Fruit fly (Drosophila melanogaster) whole organism, embryonic: ENCODE measurements around the gene PpV.
A peak's percentile ranks its signal among the peaks of the same experiment; 100 is the strongest.

Source experiments
- ATbp ChIP-seq: fragments of 200-800 bp; sonication (Bioruptor generic); optimal IDR thresholded peaks from 2 replicates; lab custom pipeline; 2017; ENCODE audit warnings: missing biosample characterization, mild to moderate bottlenecking, missing genetic modification characterization, missing genetic modification reagents
- Asciz ChIP-seq: fragments of 200-800 bp; sonication (Bioruptor generic); optimal IDR thresholded peaks from 2 replicates; lab custom pipeline; 2017; ENCODE audit warnings: missing biosample characterization, mild to moderate bottlenecking, missing genetic modification characterization, missing genetic modification reagents
- Atf3 ChIP-seq: fragments of 200-800 bp; sonication (Bioruptor generic); optimal IDR thresholded peaks from 3 replicates; lab custom pipeline; 2016; ENCODE audit warnings: missing biosample characterization, missing genetic modification characterization
- CG1024 ChIP-seq: fragments of 200-800 bp; sonication (Bioruptor generic); IDR thresholded peaks from 2 replicates; pipeline ENCODE4 v1.3.6; 2022; ENCODE audit warnings: missing biosample characterization, missing genetic modification characterization
- CG10431 ChIP-seq: fragments of 200-800 bp; sonication (Bioruptor generic); optimal IDR thresholded peaks from 3 replicates; lab custom pipeline; 2018; ENCODE audit warnings: missing biosample characterization, mild to moderate bottlenecking, missing genetic modification characterization
- CG12236 ChIP-seq: fragments of 200-800 bp; sonication (Bioruptor generic); optimal IDR thresholded peaks from 2 replicates; lab custom pipeline; 2016; ENCODE audit warnings: missing biosample characterization, missing genetic modification characterization
- CG12391 ChIP-seq: fragments of 200-800 bp; sonication (Bioruptor generic); optimal IDR thresholded peaks from 3 replicates; lab custom pipeline; 2018; ENCODE audit warnings: missing biosample characterization, mild to moderate bottlenecking, missing genetic modification characterization, moderate library complexity
- CG12769 ChIP-seq: fragments of 200-800 bp; sonication (Bioruptor generic); optimal IDR thresholded peaks from 2 replicates; lab custom pipeline; 2019; ENCODE audit warnings: missing biosample characterization, mild to moderate bottlenecking, missing genetic modification characterization, moderate library complexity
- CG13123 ChIP-seq: fragments of 200-800 bp; sonication (Bioruptor generic); optimal IDR thresholded peaks from 2 replicates; lab custom pipeline; 2016; ENCODE audit warnings: missing biosample characterization, missing genetic modification characterization
- CG14441 ChIP-seq: fragments of 200-800 bp; sonication (Bioruptor generic); IDR thresholded peaks from 2 replicates; pipeline ENCODE4 v1.3.6; 2022; ENCODE audit warnings: missing biosample characterization, missing genetic modification characterization
- CG14667 ChIP-seq: fragments of 200-800 bp; sonication (Bioruptor generic); IDR thresholded peaks from 2 replicates; pipeline ENCODE4 v1.3.6; 2022; ENCODE audit warnings: missing biosample characterization, missing genetic modification characterization
- CG15479 ChIP-seq: fragments of 200-800 bp; sonication (Bioruptor generic); optimal IDR thresholded peaks from 3 replicates; lab custom pipeline; 2019; ENCODE audit warnings: missing biosample characterization, mild to moderate bottlenecking, missing genetic modification characterization, moderate library complexity
- CG1603 ChIP-seq: fragments of 200-800 bp; sonication (Bioruptor generic); optimal IDR thresholded peaks from 2 replicates; lab custom pipeline; 2019; ENCODE audit warnings: missing biosample characterization, mild to moderate bottlenecking, missing genetic modification characterization, moderate library complexity
- CG16813 ChIP-seq: fragments of 200-800 bp; sonication (Bioruptor generic); IDR thresholded peaks from 3 replicates; pipeline ENCODE4 v1.3.6; 2022; ENCODE audit warnings: missing biosample characterization, missing genetic modification characterization; ENCODE audit not compliant: partially characterized antibody
- CG16863 ChIP-seq: fragments of 200-800 bp; sonication (Bioruptor generic); optimal IDR thresholded peaks from 3 replicates; lab custom pipeline; 2016; ENCODE audit warnings: missing biosample characterization, missing genetic modification characterization
- CG1832 ChIP-seq: fragments of 200-800 bp; sonication (Bioruptor generic); optimal IDR thresholded peaks from 2 replicates; lab custom pipeline; 2017; ENCODE audit warnings: missing biosample characterization, mild to moderate bottlenecking, missing genetic modification characterization, inconsistent platforms
- CG4730 ChIP-seq: fragments of 200-800 bp; sonication (Bioruptor generic); IDR thresholded peaks from 2 replicates; pipeline ENCODE4 v1.3.6; 2022; ENCODE audit warnings: missing biosample characterization, missing genetic modification characterization
- CG5245 ChIP-seq: fragments of 200-800 bp; sonication (Bioruptor generic); optimal IDR thresholded peaks from 3 replicates; lab custom pipeline; 2016; ENCODE audit warnings: missing biosample characterization, missing genetic modification characterization
- CG6854 ChIP-seq: fragments of 200-800 bp; sonication (Bioruptor generic); optimal IDR thresholded peaks from 3 replicates; lab custom pipeline; 2017; ENCODE audit warnings: missing biosample characterization, mild to moderate bottlenecking, missing genetic modification characterization
- CG9876 ChIP-seq: fragments of 200-800 bp; sonication (Bioruptor generic); optimal IDR thresholded peaks from 2 replicates; lab custom pipeline; 2016; ENCODE audit warnings: missing biosample characterization, missing genetic modification characterization
- CTCF ChIP-seq: fragments of 200-800 bp; sonication (Bioruptor generic); optimal IDR thresholded peaks from 2 replicates; lab custom pipeline; 2017; ENCODE audit warnings: missing biosample characterization, mild to moderate bottlenecking, missing genetic modification characterization, moderate library complexity
- Dfd ChIP-seq, 2 experiments: fragments of >200 bp; optimal IDR thresholded peaks; 2 replicates each; lab custom pipeline; 2017; ENCODE audit warnings: missing biosample characterization in 2 of 2, missing genetic modification characterization in 2 of 2
- E2f1 ChIP-seq: fragments of 200-800 bp; sonication (Bioruptor generic); IDR thresholded peaks from 2 replicates; pipeline ENCODE4 v1.3.6; 2022; ENCODE audit warnings: missing biosample characterization, missing genetic modification characterization
- HLH54F ChIP-seq: fragments of 200-800 bp; sonication (Bioruptor generic); optimal IDR thresholded peaks from 3 replicates; lab custom pipeline; 2016; ENCODE audit warnings: missing biosample characterization, missing genetic modification characterization
- MBD-R2 ChIP-seq: fragments of 200-800 bp; sonication (Bioruptor generic); IDR thresholded peaks from 2 replicates; pipeline ENCODE4 v1.3.6; 2022; ENCODE audit warnings: missing biosample characterization, missing genetic modification characterization
- Ravus ChIP-seq: fragments of 200-800 bp; sonication (Bioruptor generic); IDR thresholded peaks from 2 replicates; pipeline ENCODE4 v1.3.6; 2022; ENCODE audit warnings: missing biosample characterization, missing genetic modification characterization
- Sox100B ChIP-seq: fragments of 200-800 bp; sonication (Bioruptor generic); optimal IDR thresholded peaks from 3 replicates; lab custom pipeline; 2018; ENCODE audit warnings: missing biosample characterization, mild to moderate bottlenecking, missing genetic modification characterization
- Sry-β ChIP-seq: fragments of 200-800 bp; sonication (Bioruptor generic); optimal IDR thresholded peaks from 2 replicates; lab custom pipeline; 2018; ENCODE audit warnings: missing biosample characterization, mild to moderate bottlenecking, missing genetic modification characterization, moderate library complexity
- Stat92E ChIP-seq, 3 experiments: fragments of >200 bp in 2 of 3; fragments of 200-800 bp in 1 of 3; sonication (Bioruptor generic) in 1 of 3; optimal IDR thresholded peaks; 2 replicates each; lab custom pipeline; 2017 to 2019; ENCODE audit warnings: missing biosample characterization in 3 of 3, missing genetic modification characterization in 3 of 3, mild to moderate bottlenecking in 1 of 3, moderate library complexity in 1 of 3
- Xbp1 ChIP-seq: fragments of 200-800 bp; sonication (Bioruptor generic); optimal IDR thresholded peaks from 3 replicates; lab custom pipeline; 2016; ENCODE audit warnings: missing biosample characterization, mild to moderate bottlenecking, missing genetic modification characterization
- ac ChIP-seq: fragments of 200-800 bp; sonication (Bioruptor generic); optimal IDR thresholded peaks from 3 replicates; lab custom pipeline; 2017; ENCODE audit warnings: missing biosample characterization, mild to moderate bottlenecking, missing genetic modification characterization
- ap ChIP-seq: fragments of 200-800 bp; sonication (Bioruptor generic); IDR thresholded peaks from 2 replicates; pipeline ENCODE4 v1.3.6; 2022; ENCODE audit warnings: missing biosample characterization, missing genetic modification characterization
- croc ChIP-seq: fragments of 200-800 bp; sonication (Bioruptor generic); conservative IDR thresholded peaks from 3 replicates; pipeline ENCODE4 v1.3.6; 2022; ENCODE audit warnings: missing biosample characterization, missing genetic modification characterization
- dysf ChIP-seq: fragments of 200-800 bp; sonication (Bioruptor generic); IDR thresholded peaks from 3 replicates; pipeline ENCODE4 v1.3.6; 2022; ENCODE audit warnings: missing biosample characterization, missing genetic modification characterization
- esg ChIP-seq: fragments of 200-800 bp; sonication (Bioruptor generic); conservative IDR thresholded peaks from 2 replicates; pipeline ENCODE4 v1.3.6; 2022; ENCODE audit warnings: missing biosample characterization, missing genetic modification characterization
- hbn ChIP-seq: fragments of 200-800 bp; sonication (Bioruptor generic); IDR thresholded peaks from 2 replicates; pipeline ENCODE4 v1.3.6; 2022; ENCODE audit warnings: missing biosample characterization, missing genetic modification characterization; ENCODE audit not compliant: partially characterized antibody
- mam ChIP-seq: fragments of 200-800 bp; sonication (Bioruptor generic); optimal IDR thresholded peaks from 3 replicates; lab custom pipeline; 2016; ENCODE audit warnings: missing biosample characterization, missing genetic modification characterization
- nmo ChIP-seq: fragments of 200-800 bp; sonication (Bioruptor generic); optimal IDR thresholded peaks from 2 replicates; lab custom pipeline; 2018; ENCODE audit warnings: missing biosample characterization, mild to moderate bottlenecking, missing genetic modification characterization, moderate library complexity
- peb ChIP-seq: fragments of 200-800 bp; sonication (Bioruptor generic); IDR thresholded peaks from 2 replicates; pipeline ENCODE4 v1.3.6; 2022; ENCODE audit warnings: missing biosample characterization, missing genetic modification characterization
- pita ChIP-seq: fragments of 200-800 bp; sonication (Bioruptor generic); optimal IDR thresholded peaks from 2 replicates; lab custom pipeline; 2017; ENCODE audit warnings: missing biosample characterization, mild to moderate bottlenecking, missing genetic modification characterization
- psq ChIP-seq: fragments of 200-800 bp; sonication (Bioruptor generic); optimal IDR thresholded peaks from 2 replicates; lab custom pipeline; 2017; ENCODE audit warnings: missing biosample characterization, missing genetic modification characterization
- scrt ChIP-seq: fragments of 200-800 bp; sonication (Bioruptor generic); optimal IDR thresholded peaks from 2 replicates; lab custom pipeline; 2018; ENCODE audit warnings: missing biosample characterization, mild to moderate bottlenecking, missing genetic modification characterization, moderate library complexity
- sens ChIP-seq: fragments of 200-800 bp; sonication (Bioruptor generic); peaks from one replicate; lab custom pipeline; 2016; ENCODE audit warnings: missing biosample characterization, missing genetic modification characterization
- slbo ChIP-seq: fragments of 200-800 bp; sonication (Bioruptor generic); IDR thresholded peaks from 2 replicates; pipeline ENCODE4 v1.3.6; 2022; ENCODE audit warnings: missing biosample characterization, missing genetic modification characterization
- so ChIP-seq: fragments of 200-800 bp; sonication (Bioruptor generic); IDR thresholded peaks from 3 replicates; pipeline ENCODE4 v1.3.6; 2022; ENCODE audit warnings: missing biosample characterization, missing genetic modification characterization
- sr ChIP-seq: fragments of 200-800 bp; sonication (Bioruptor generic); IDR thresholded peaks from 3 replicates; pipeline ENCODE4 v1.3.6; 2022; ENCODE audit warnings: missing biosample characterization, missing genetic modification characterization
- twi ChIP-seq: fragments of 200-800 bp; optimal IDR thresholded peaks from 2 replicates; lab custom pipeline; 2019; ENCODE audit warnings: missing biosample characterization, mild to moderate bottlenecking, missing genetic modification characterization, moderate library complexity
- vnd ChIP-seq: fragments of 200-800 bp; sonication (Bioruptor generic); IDR thresholded peaks from 3 replicates; pipeline ENCODE4 v1.3.6; 2022; ENCODE audit warnings: missing biosample characterization, missing genetic modification characterization; ENCODE audit not compliant: partially characterized antibody

Gene PpV

DNA sequence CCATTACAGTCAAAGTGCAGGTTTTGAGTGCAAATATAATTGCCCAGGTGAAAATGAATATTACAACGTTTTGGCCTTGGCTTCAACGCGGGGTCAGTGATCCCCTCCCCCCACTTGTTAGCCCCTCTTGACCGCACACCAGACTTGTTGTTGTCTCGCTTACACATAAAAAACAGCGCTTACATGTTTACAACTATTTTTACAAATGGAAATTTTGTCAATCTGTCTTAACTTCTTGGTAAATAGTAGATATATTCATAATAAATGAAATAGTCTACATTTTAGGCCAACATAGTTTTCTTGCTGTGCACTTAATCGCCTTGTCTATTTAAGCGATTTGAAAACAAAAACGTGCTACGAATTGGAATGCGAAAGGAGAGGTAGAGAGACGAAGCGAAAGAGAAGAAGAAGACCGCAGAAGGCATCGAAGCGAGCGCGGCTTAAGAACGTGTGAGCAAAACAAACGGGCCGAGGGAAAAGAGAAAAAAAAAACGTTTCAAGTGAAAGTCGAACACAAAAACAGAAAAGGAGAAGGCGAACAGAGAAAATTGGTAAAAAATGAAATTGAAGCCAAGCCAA is 32.7 kb downstream of the PpV start (continued):
- TF ChIP-seq dysf (GFP tag; lab: Robert Waterston, UW) (peak; percentile 67), CG14667 (GFP tag; lab: Robert Waterston, UW) (peak; percentile 47; the same call in 1 of the 2 replicates)
- TF ChIP-seq, all 482 proteins: peak for 227

DNA sequence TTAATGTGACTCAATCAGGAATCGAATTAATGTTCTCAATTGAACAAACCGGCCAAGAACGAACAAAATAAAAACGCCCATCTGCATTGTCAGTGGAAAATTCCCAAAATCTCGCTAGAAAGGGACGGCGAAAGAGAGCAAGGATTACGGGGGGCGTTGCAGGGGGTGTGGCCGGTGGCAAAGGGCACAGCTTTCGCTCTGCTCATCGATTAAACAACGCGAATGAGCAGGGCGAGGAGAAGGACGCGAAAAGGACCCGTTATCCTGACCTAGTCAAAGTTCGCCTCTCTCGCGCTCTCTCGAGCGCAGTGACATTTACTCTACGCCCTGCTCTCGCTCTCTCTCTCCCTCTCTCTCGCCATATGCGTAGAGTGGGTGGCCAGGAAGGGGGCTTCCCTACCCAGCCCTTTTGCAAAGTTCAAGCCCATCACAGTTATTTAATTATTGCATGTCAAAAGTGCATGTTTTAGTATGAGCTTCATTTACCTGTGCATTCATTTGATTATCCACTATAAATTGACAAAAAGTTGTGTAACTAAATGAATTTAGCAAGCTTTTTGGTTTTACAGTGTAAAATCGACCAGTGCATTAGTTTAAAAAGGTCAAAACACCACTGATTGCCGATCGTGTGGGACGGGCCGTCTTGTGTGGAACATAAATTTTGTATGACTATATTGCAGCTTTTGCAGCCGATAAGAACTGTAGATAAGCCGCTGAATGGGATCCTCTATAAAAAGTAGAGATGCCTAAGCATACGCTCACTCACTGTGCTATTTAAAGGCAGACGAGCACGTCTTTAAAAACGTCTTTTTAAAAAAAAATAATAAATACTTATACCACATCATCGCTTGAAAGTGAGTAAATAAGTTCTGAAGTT is 33.7 kb downstream of the PpV start:
- no peak for TF ChIP-seq Ravus
- no peak for TF ChIP-seq peb (GFP tag; lab: Robert Waterston, UW)
- TF ChIP-seq mam (GFP tag; lab: Kevin White, UChicago): peak; percentile 29
- TF ChIP-seq Asciz (GFP tag; lab: Kevin White, UChicago): no peak
- TF ChIP-seq croc (GFP tag; lab: Robert Waterston, UW): no peak
- peak; percentile 31 for TF ChIP-seq CG1603
- TF ChIP-seq CG9876 (GFP tag; lab: Kevin White, UChicago): no peak
- TF ChIP-seq CG14441 (GFP tag; lab: Robert Waterston, UW): no peak
- no peak for TF ChIP-seq CG16813 (GFP tag; lab: Robert Waterston, UW)
- no peak for TF ChIP-seq CG12391
- no peak for TF ChIP-seq pita (GFP tag; lab: Kevin White, UChicago)
- TF ChIP-seq nmo: no peak
- no peak for TF ChIP-seq ATbp (GFP tag; lab: Kevin White, UChicago)
- TF ChIP-seq CTCF: no peak
- no peak for TF ChIP-seq CG15479
- TF ChIP-seq vnd (GFP tag; lab: Robert Waterston, UW): no peak
- TF ChIP-seq slbo (GFP tag; lab: Robert Waterston, UW): peak; percentile 55
- no peak for TF ChIP-seq CG16863 (GFP tag; lab: Kevin White, UChicago)
- no peak for TF ChIP-seq CG6854
- TF ChIP-seq HLH54F (GFP tag; lab: Kevin White, UChicago): peak; percentile 4
- TF ChIP-seq CG5245 (GFP tag; lab: Kevin White, UChicago): no peak
- TF ChIP-seq hbn (GFP tag; lab: Robert Waterston, UW): no peak
- TF ChIP-seq scrt (GFP tag; lab: Kevin White, UChicago): no peak
- TF ChIP-seq CG10431 (GFP tag; lab: Kevin White, UChicago): no peak
- no peak for TF ChIP-seq psq (GFP tag; lab: Kevin White, UChicago)
- no peak for TF ChIP-seq twi (tag; lab: Kevin White, UChicago)
- no peak for TF ChIP-seq CG12236 (GFP tag; lab: Kevin White, UChicago)
- no peak for TF ChIP-seq CG1024
- TF ChIP-seq esg (GFP tag; lab: Robert Waterston, UW): no peak
- no peak for TF ChIP-seq CG12769 (tag; lab: Kevin White, UChicago)
- TF ChIP-seq Dfd (GFP tag; optimal IDR thresholded peaks at IDR 0.05; lab: Kevin White, UChicago): no peak
- TF ChIP-seq so (GFP tag; lab: Robert Waterston, UW): no peak
- TF ChIP-seq CG1832 (GFP tag; lab: Kevin White, UChicago): no peak
- TF ChIP-seq Atf3 (GFP tag; lab: Kevin White, UChicago): no peak
- TF ChIP-seq MBD-R2 (GFP tag; lab: Robert Waterston, UW): no peak
- TF ChIP-seq CG4730 (GFP tag; lab: Robert Waterston, UW): no peak
- peak; percentile 38 for TF ChIP-seq Xbp1 (GFP tag; lab: Kevin White, UChicago)
- no peak for TF ChIP-seq Sry-β (GFP tag; lab: Kevin White, UChicago)
- TF ChIP-seq Sox100B (GFP tag; lab: Kevin White, UChicago): peak; percentile 19
- peak; percentile 66 for TF ChIP-seq sens (GFP tag; lab: Kevin White, UChicago)
- no peak for TF ChIP-seq sr (GFP tag; lab: Robert Waterston, UW)
- TF ChIP-seq ap (GFP tag; lab: Robert Waterston, UW): no peak
- no peak for TF ChIP-seq CG13123 (GFP tag; lab: Kevin White, UChicago)
- TF ChIP-seq Stat92E (GFP tag; optimal IDR thresholded peaks at IDR 0.05; lab: Kevin White, UChicago): no peak
- TF ChIP-seq ac (GFP tag; lab: Kevin White, UChicago): no peak
- TF ChIP-seq E2f1 (GFP tag; lab: Robert Waterston, UW): no peak
